Worm (Caenorhabditis elegans): Measurements from ENCODE around the gene K03B4.1.

Gene K03B4.1

DNA sequence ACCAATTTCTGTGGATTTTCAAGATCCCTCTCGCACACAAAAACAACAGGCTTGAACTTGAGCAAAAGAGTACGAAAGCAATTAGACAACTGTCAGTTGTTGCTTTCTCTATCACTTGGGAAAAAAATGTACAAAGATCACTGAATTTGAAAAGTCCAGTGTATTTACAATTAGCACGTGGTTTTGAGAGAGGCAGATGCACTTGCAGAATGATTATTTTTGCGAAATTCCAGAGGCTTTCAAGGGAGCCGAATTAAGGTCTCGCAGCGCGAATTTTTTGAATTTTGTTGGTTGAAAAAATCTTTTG, 4.1 kb downstream of the K03B4.1 start:
- TF ChIP-seq F13H6.1 (tag; optimal IDR thresholded peaks at IDR 0.05): no peak
- no peak for TF ChIP-seq ceh-24 (tag; optimal IDR thresholded peaks at IDR 0.05)
- TF ChIP-seq pha-2 (tag; optimal IDR thresholded peaks at IDR 0.05): no peak
- TF ChIP-seq K09A11.1 (tag; optimal IDR thresholded peaks at IDR 0.05; ENCODE audit: insufficient read depth): no peak
- no peak for TF ChIP-seq sdc-2 (tag; optimal IDR thresholded peaks at IDR 0.05)
- no peak for TF ChIP-seq T23F11.4 (GFP tag; optimal IDR thresholded peaks at IDR 0.05)
- no peak for TF ChIP-seq hlh-15 (tag; optimal IDR thresholded peaks at IDR 0.05)
- no peak for TF ChIP-seq gmeb-2 (tag; optimal IDR thresholded peaks at IDR 0.05)
- TF ChIP-seq madf-2 (tag; optimal IDR thresholded peaks at IDR 0.05): no peak
- no peak for TF ChIP-seq unc-86 (tag; optimal IDR thresholded peaks at IDR 0.05)
- no peak for TF ChIP-seq ceh-9 (tag; optimal IDR thresholded peaks at IDR 0.05)
- no peak for TF ChIP-seq odd-2 (tag; optimal IDR thresholded peaks at IDR 0.05)
- no peak for TF ChIP-seq fkh-6 (tag; optimal IDR thresholded peaks at IDR 0.05)
- no peak for TF ChIP-seq pros-1 (tag; optimal IDR thresholded peaks at IDR 0.05)
- no peak for TF ChIP-seq unc-55 (GFP tag; optimal IDR thresholded peaks at IDR 0.05)
- TF ChIP-seq sox-2 (GFP tag; IDR thresholded peaks at IDR 0.05): no peak
- no peak for TF ChIP-seq sox-4 (tag; optimal IDR thresholded peaks at IDR 0.05)
- no peak for TF ChIP-seq C08G9.2 (tag; optimal IDR thresholded peaks at IDR 0.05)
- no peak for TF ChIP-seq dve-1 (tag; optimal IDR thresholded peaks at IDR 0.05)

DNA sequence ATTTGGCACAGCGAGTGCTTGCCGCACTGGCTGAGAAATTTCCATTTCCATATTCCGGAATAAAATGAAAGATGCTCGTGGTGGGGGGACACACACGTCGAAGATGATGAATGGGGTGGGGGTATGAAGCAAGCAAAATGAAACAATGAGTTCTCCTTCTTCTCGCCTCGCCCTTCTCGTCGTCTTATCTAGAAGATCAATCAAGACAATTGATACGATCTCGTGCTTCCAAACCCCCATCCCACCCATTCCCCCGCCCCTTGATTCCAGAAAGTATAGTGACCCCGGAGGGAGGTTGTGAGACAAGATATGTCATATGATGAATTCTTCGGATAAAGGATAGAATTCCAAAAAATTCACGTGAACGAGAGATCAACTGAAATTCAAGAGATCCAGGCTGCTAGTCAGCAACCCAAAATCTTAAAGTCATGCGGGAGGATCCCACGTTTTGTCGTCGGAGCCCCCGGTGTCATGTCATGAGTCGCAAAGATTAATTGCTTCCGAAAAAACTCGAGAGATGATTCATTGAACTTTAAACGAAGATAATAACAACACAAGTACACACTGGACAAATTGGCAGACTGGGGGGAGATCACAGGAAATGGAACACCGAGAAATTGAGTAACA, 5.4 kb downstream of the K03B4.1 start:
- TF ChIP-seq sdc-2 (tag; optimal IDR thresholded peaks at IDR 0.05): no peak
- TF ChIP-seq hlh-6 (tag; optimal IDR thresholded peaks at IDR 0.05): no peak
- no peak for TF ChIP-seq hlh-13 (GFP tag; optimal IDR thresholded peaks at IDR 0.05)
- no peak for TF ChIP-seq unc-42 (tag; optimal IDR thresholded peaks at IDR 0.05)
- TF ChIP-seq ceh-6 (GFP tag; optimal IDR thresholded peaks at IDR 0.05): no peak
- TF ChIP-seq tbx-2 (tag; optimal IDR thresholded peaks at IDR 0.05): no peak
- no peak for TF ChIP-seq nhr-232 (tag; optimal IDR thresholded peaks at IDR 0.05)
- TF ChIP-seq pros-1 (tag; optimal IDR thresholded peaks at IDR 0.05): no peak
- TF ChIP-seq fkh-10 (GFP tag; optimal IDR thresholded peaks at IDR 0.05): no peak
- no peak for TF ChIP-seq ahr-1 (tag; optimal IDR thresholded peaks at IDR 0.05)
- no peak for TF ChIP-seq K02D7.2 (tag; optimal IDR thresholded peaks at IDR 0.05)
- no peak for TF ChIP-seq K09A11.1 (tag; optimal IDR thresholded peaks at IDR 0.05; ENCODE audit: insufficient read depth)

DNA sequence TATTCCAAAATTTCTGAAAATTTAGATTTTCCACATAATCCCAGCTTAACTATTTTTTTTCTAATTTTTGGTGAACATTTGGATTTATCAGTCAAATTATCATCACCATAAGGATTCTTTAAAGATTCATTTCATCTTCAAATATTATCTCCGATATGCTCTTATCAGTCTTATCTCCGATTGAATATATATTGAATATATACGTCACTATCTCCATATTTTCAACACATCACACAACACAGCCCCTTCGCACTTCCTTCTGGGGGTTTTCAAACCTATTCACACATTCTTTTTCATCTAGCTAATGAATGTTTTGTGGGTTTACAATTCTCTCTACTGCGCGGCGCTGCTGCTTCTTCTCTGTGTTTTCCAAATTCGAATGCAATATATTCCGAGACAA, 9.5 kb downstream of the K03B4.1 start:
- TF ChIP-seq odd-2 (tag; optimal IDR thresholded peaks at IDR 0.05): no peak
- no peak for TF ChIP-seq hlh-15 (tag; optimal IDR thresholded peaks at IDR 0.05)
- no peak for TF ChIP-seq dmd-4 (tag; optimal IDR thresholded peaks at IDR 0.05; ENCODE audit: borderline replicate concordance)
- TF ChIP-seq ceh-45 (GFP tag; IDR thresholded peaks at IDR 0.05): no peak
- no peak for TF ChIP-seq lin-11 (tag; optimal IDR thresholded peaks at IDR 0.05)
- no peak for TF ChIP-seq mec-3 (tag; optimal IDR thresholded peaks at IDR 0.05; ENCODE audit: borderline replicate concordance)
- TF ChIP-seq hlh-8 (tag; optimal IDR thresholded peaks at IDR 0.05): no peak
- no peak for TF ChIP-seq ceh-30 (tag; optimal IDR thresholded peaks at IDR 0.05)
- no peak for TF ChIP-seq ceh-14 (tag; optimal IDR thresholded peaks at IDR 0.05)
- no peak for TF ChIP-seq ceh-22 (tag; optimal IDR thresholded peaks at IDR 0.05)
- TF ChIP-seq pax-1 (tag; optimal IDR thresholded peaks at IDR 0.05): no peak
- TF ChIP-seq K09A11.1 (tag; optimal IDR thresholded peaks at IDR 0.05; ENCODE audit: insufficient read depth): no peak
- no peak for TF ChIP-seq che-1 (tag; optimal IDR thresholded peaks at IDR 0.05)
- no peak for TF ChIP-seq pag-3 (tag; optimal IDR thresholded peaks at IDR 0.05; ENCODE audit: borderline replicate concordance)
- no peak for TF ChIP-seq unc-86 (tag; optimal IDR thresholded peaks at IDR 0.05)
- no peak for TF ChIP-seq T23F11.4 (GFP tag; optimal IDR thresholded peaks at IDR 0.05)
- TF ChIP-seq nhr-11 (tag; optimal IDR thresholded peaks at IDR 0.05): no peak
- no peak for TF ChIP-seq unc-3 (GFP tag; conservative IDR thresholded peaks at IDR 0.05)
- no peak for TF ChIP-seq unc-3 (tag; optimal IDR thresholded peaks at IDR 0.05)
- TF ChIP-seq nfya-1 (tag; optimal IDR thresholded peaks at IDR 0.05): no peak
